Worm (Caenorhabditis elegans) whole organism, early embryonic: ENCODE data around the gene rgs-11.

Experiments used
- B0310.2 ChIP-seq: sonication (generic microtip); optimal IDR thresholded peaks from 2 replicates; lab custom pipeline; 2016; ENCODE audit warnings: mild to moderate bottlenecking, missing genetic modification characterization, missing compliant biosample characterization
- aly-1 ChIP-seq: sonication (generic microtip); optimal IDR thresholded peaks from 2 replicates; lab custom pipeline; 2016; ENCODE audit warnings: missing genetic modification characterization, missing compliant biosample characterization
- ama-1 ChIP-seq: fragments of 150-350 bp; optimal IDR thresholded peaks from 2 replicates; lab custom pipeline; 2014
- ceh-13 ChIP-seq: fragments of 200-800 bp; sonication (Bioruptor generic); optimal IDR thresholded peaks from 2 replicates; lab custom pipeline; 2018; ENCODE audit warnings: mild to moderate bottlenecking, missing genetic modification characterization, missing compliant biosample characterization
- ceh-36 ChIP-seq: sonication (generic microtip); optimal IDR thresholded peaks from 2 replicates; lab custom pipeline; 2016; ENCODE audit warnings: missing genetic modification characterization, inconsistent platforms, missing compliant biosample characterization
- flt-1 ChIP-seq: fragments of 200-800 bp; sonication (Bioruptor generic); IDR thresholded peaks from 2 replicates; pipeline ENCODE4 v1.3.6; 2022; ENCODE audit warnings: missing genetic modification characterization, missing compliant biosample characterization
- hmbx-1 ChIP-seq: sonication (generic microtip); optimal IDR thresholded peaks from 2 replicates; lab custom pipeline; 2016; ENCODE audit warnings: mild to moderate bottlenecking, missing genetic modification characterization, missing compliant biosample characterization
- hmg-4 ChIP-seq: fragments of 200-800 bp; sonication (Bioruptor generic); optimal IDR thresholded peaks from 2 replicates; lab custom pipeline; 2018; ENCODE audit warnings: mild to moderate bottlenecking, missing genetic modification characterization, missing compliant biosample characterization
- scrt-1 ChIP-seq: fragments of 200-800 bp; sonication (Bioruptor generic); IDR thresholded peaks from 2 replicates; pipeline ENCODE4 v1.3.6; 2022; ENCODE audit warnings: missing genetic modification characterization, missing compliant biosample characterization
- tbx-11 ChIP-seq: fragments of 200-800 bp; sonication (Bioruptor generic); IDR thresholded peaks from 2 replicates; pipeline ENCODE4 v1.3.6; 2022; ENCODE audit warnings: missing genetic modification characterization, missing compliant biosample characterization
- tbx-37 ChIP-seq: fragments of 200-800 bp; sonication (Bioruptor generic); conservative IDR thresholded peaks from 2 replicates; pipeline ENCODE4 v1.3.6; 2022; ENCODE audit warnings: missing genetic modification reagents, missing genetic modification characterization, missing compliant biosample characterization

DNA sequence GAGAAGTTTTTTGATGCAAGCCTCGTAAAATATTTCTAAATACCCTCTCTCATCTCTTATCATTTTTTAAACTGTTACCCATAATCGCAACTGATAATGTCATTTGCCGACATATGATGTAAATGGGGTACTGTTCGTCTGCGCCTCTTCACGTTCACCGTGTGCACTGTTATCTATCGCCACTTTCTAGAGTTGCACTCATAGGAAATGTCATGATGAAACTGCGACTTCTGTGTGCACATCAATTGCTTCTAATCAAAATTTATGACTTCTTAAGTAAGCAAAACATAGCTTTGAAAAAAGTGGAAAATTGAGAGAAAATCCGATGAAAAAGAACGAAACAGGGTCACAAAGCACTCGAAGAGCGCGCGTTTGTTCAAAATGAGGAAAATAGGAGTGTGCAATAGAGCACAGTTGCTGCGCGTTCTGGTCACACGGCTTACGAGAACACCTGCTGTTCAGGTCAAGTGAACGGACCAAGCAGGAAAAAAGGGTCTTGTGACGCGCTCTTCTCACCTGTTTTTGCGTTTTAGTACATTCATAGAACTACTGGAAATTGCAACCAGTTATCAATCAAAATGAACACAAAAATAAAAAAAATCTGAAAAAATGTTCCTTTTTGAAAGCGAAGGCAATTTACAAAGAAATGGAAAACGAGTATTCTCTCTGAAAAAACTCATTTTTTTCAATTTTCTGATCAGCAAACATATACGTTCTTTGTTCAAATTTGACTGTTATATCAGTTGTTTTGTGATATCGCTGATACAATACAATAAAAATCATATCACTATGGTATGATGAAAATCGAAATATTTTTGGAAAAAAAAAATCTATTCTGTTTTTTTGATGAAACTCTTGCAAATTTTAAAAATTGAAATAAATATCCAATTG is 17.6 kb upstream of the rgs-11 start:
- no peak for TF ChIP-seq B0310.2 (tag; lab: Kevin White, UChicago)
- no peak for TF ChIP-seq flt-1 (GFP tag; lab: Robert Waterston, UW)
- no peak for TF ChIP-seq hmg-4 (GFP tag; lab: Kevin White, UChicago)
- TF ChIP-seq aly-1 (tag; lab: Kevin White, UChicago): no peak
- no peak for TF ChIP-seq ama-1 (lab: Kevin White, UChicago)
- no peak for TF ChIP-seq scrt-1 (GFP tag; lab: Robert Waterston, UW)
- TF ChIP-seq ceh-13 (GFP tag; lab: Kevin White, UChicago): no peak
- no peak for TF ChIP-seq tbx-11 (GFP tag; lab: Robert Waterston, UW)
- no peak for TF ChIP-seq tbx-37 (GFP tag; lab: Robert Waterston, UW)
- no peak for TF ChIP-seq ceh-36 (tag; lab: Kevin White, UChicago)
- no peak for TF ChIP-seq hmbx-1
